Fruit fly (Drosophila melanogaster) whole organism, embryonic: ENCODE measurements around the gene CG34298.

Experiments
- ATbp ChIP-seq: fragments of 200-800 bp; sonication (Bioruptor generic); optimal IDR thresholded peaks from 2 replicates; lab custom pipeline; 2017; ENCODE audit warnings: missing biosample characterization, mild to moderate bottlenecking, missing genetic modification characterization, missing genetic modification reagents
- Asciz ChIP-seq: fragments of 200-800 bp; sonication (Bioruptor generic); optimal IDR thresholded peaks from 2 replicates; lab custom pipeline; 2017; ENCODE audit warnings: missing biosample characterization, mild to moderate bottlenecking, missing genetic modification characterization, missing genetic modification reagents
- B-H2 ChIP-seq: fragments of 200-800 bp; sonication (Bioruptor generic); optimal IDR thresholded peaks from 2 replicates; lab custom pipeline; 2018; ENCODE audit warnings: missing biosample characterization, mild to moderate bottlenecking, missing genetic modification characterization
- Blimp-1 ChIP-seq: fragments of 200-800 bp; sonication (Bioruptor generic); optimal IDR thresholded peaks from 3 replicates; lab custom pipeline; 2018; ENCODE audit warnings: missing biosample characterization, missing genetic modification characterization, mild to moderate bottlenecking, moderate library complexity, missing genetic modification reagents
- CG11560 ChIP-seq: fragments of 200-800 bp; sonication (Bioruptor generic); IDR thresholded peaks from 3 replicates; pipeline ENCODE4 v1.3.6; 2022; ENCODE audit warnings: missing biosample characterization, missing genetic modification characterization
- CG12104 ChIP-seq: fragments of 200-800 bp; sonication (Bioruptor generic); optimal IDR thresholded peaks from 3 replicates; lab custom pipeline; 2016; ENCODE audit warnings: missing biosample characterization, missing genetic modification characterization
- CG12236 ChIP-seq: fragments of 200-800 bp; sonication (Bioruptor generic); optimal IDR thresholded peaks from 2 replicates; lab custom pipeline; 2016; ENCODE audit warnings: missing biosample characterization, missing genetic modification characterization
- CG15011 ChIP-seq: fragments of 200-800 bp; sonication (Bioruptor generic); optimal IDR thresholded peaks from 3 replicates; lab custom pipeline; 2018; ENCODE audit warnings: missing biosample characterization, mild to moderate bottlenecking, missing genetic modification characterization
- CG17359 ChIP-seq: fragments of 200-800 bp; sonication (Bioruptor generic); optimal IDR thresholded peaks from 3 replicates; lab custom pipeline; 2018; ENCODE audit warnings: missing biosample characterization, mild to moderate bottlenecking, missing genetic modification characterization, moderate library complexity
- CG2712 ChIP-seq: fragments of 200-800 bp; optimal IDR thresholded peaks from 3 replicates; lab custom pipeline; 2019; ENCODE audit warnings: missing biosample characterization, mild to moderate bottlenecking, missing genetic modification characterization, moderate library complexity
- CG31365 ChIP-seq: fragments of 200-800 bp; sonication (Bioruptor generic); optimal IDR thresholded peaks from 2 replicates; lab custom pipeline; 2018; ENCODE audit warnings: missing biosample characterization, mild to moderate bottlenecking, missing genetic modification characterization
- CG31441 ChIP-seq: fragments of 200-800 bp; sonication (Bioruptor generic); IDR thresholded peaks from 2 replicates; pipeline ENCODE4 v1.3.6; 2022; ENCODE audit warnings: missing biosample characterization, missing genetic modification characterization
- CG43689 ChIP-seq: fragments of 200-800 bp; sonication (Bioruptor generic); IDR thresholded peaks from 2 replicates; pipeline ENCODE4 v1.3.6; 2022; ENCODE audit warnings: missing biosample characterization, missing genetic modification characterization
- CG4820 ChIP-seq: fragments of 200-800 bp; sonication (Bioruptor generic); optimal IDR thresholded peaks from 3 replicates; lab custom pipeline; 2016; ENCODE audit warnings: missing biosample characterization, missing genetic modification characterization
- CG6854 ChIP-seq: fragments of 200-800 bp; sonication (Bioruptor generic); optimal IDR thresholded peaks from 3 replicates; lab custom pipeline; 2017; ENCODE audit warnings: missing biosample characterization, mild to moderate bottlenecking, missing genetic modification characterization
- CG7839 ChIP-seq: fragments of 200-800 bp; sonication (Bioruptor generic); optimal IDR thresholded peaks from 3 replicates; lab custom pipeline; 2018; ENCODE audit warnings: missing biosample characterization, mild to moderate bottlenecking, missing genetic modification characterization, moderate library complexity
- CG9797 ChIP-seq: fragments of 200-800 bp; sonication (Bioruptor generic); optimal IDR thresholded peaks from 3 replicates; lab custom pipeline; 2018; ENCODE audit warnings: missing biosample characterization, mild to moderate bottlenecking, missing genetic modification characterization
- Dip2 ChIP-seq: fragments of 200-800 bp; sonication (Bioruptor generic); IDR thresholded peaks from 2 replicates; pipeline ENCODE4 v1.3.6; 2022; ENCODE audit warnings: missing biosample characterization, missing genetic modification characterization
- Dll ChIP-seq: fragments of 200-800 bp; sonication (Bioruptor generic); IDR thresholded peaks from 4 replicates; pipeline ENCODE4 v1.3.6; 2022; ENCODE audit warnings: missing biosample characterization, missing genetic modification characterization; ENCODE audit not compliant: partially characterized antibody
- Drgx ChIP-seq: fragments of 200-800 bp; sonication (Bioruptor generic); IDR thresholded peaks from 2 replicates; pipeline ENCODE4 v1.3.6; 2022; ENCODE audit warnings: missing biosample characterization, missing genetic modification characterization
- Gug ChIP-seq: fragments of 200-800 bp; sonication (Bioruptor generic); IDR thresholded peaks from 4 replicates; pipeline ENCODE4 v1.3.6; 2022; ENCODE audit warnings: missing biosample characterization, missing genetic modification characterization
- Hr39 ChIP-seq: fragments of >200 bp; optimal IDR thresholded peaks from 2 replicates; lab custom pipeline; 2017
- MTF-1 ChIP-seq: fragments of 200-800 bp; sonication (Bioruptor generic); optimal IDR thresholded peaks from 2 replicates; lab custom pipeline; 2018; ENCODE audit warnings: missing biosample characterization, mild to moderate bottlenecking, missing genetic modification characterization, borderline replicate concordance
- NfI ChIP-seq: fragments of 200-800 bp; sonication (Bioruptor generic); optimal IDR thresholded peaks from 3 replicates; lab custom pipeline; 2018; ENCODE audit warnings: missing biosample characterization, mild to moderate bottlenecking, missing genetic modification characterization, moderate library complexity
- Oli ChIP-seq: fragments of 200-800 bp; sonication (Bioruptor generic); optimal IDR thresholded peaks from 2 replicates; lab custom pipeline; 2018; ENCODE audit warnings: missing biosample characterization, mild to moderate bottlenecking, missing genetic modification characterization, moderate library complexity
- Rx ChIP-seq: fragments of 200-800 bp; sonication (Bioruptor generic); IDR thresholded peaks from 2 replicates; pipeline ENCODE4 v1.3.6; 2022; ENCODE audit warnings: missing biosample characterization, missing genetic modification characterization
- Sry-β ChIP-seq: fragments of 200-800 bp; sonication (Bioruptor generic); optimal IDR thresholded peaks from 2 replicates; lab custom pipeline; 2018; ENCODE audit warnings: missing biosample characterization, mild to moderate bottlenecking, missing genetic modification characterization, moderate library complexity
- Usf ChIP-seq: fragments of 200-800 bp; sonication (Bioruptor generic); optimal IDR thresholded peaks from 2 replicates; lab custom pipeline; 2017; ENCODE audit warnings: missing genotype, missing biosample characterization, missing genetic modification characterization
- br ChIP-seq: fragments of >200 bp; optimal IDR thresholded peaks from 2 replicates; lab custom pipeline; 2017
- chn ChIP-seq: fragments of 200-800 bp; sonication (Bioruptor generic); optimal IDR thresholded peaks from 2 replicates; lab custom pipeline; 2016; ENCODE audit warnings: missing biosample characterization, missing genetic modification characterization
- crc ChIP-seq: fragments of 200-800 bp; sonication (Bioruptor generic); optimal IDR thresholded peaks from 2 replicates; lab custom pipeline; 2016; ENCODE audit warnings: missing biosample characterization, missing genetic modification characterization
- croc ChIP-seq: fragments of 200-800 bp; sonication (Bioruptor generic); conservative IDR thresholded peaks from 3 replicates; pipeline ENCODE4 v1.3.6; 2022; ENCODE audit warnings: missing biosample characterization, missing genetic modification characterization
- danr ChIP-seq: fragments of 200-800 bp; sonication (Bioruptor generic); IDR thresholded peaks from 2 replicates; pipeline ENCODE4 v1.3.6; 2022; ENCODE audit warnings: missing biosample characterization, missing genetic modification characterization
- fu2 ChIP-seq: fragments of 200-800 bp; sonication (Bioruptor generic); optimal IDR thresholded peaks from 2 replicates; lab custom pipeline; 2016; ENCODE audit warnings: missing biosample characterization, missing genetic modification characterization
- hb ChIP-seq: fragments of 200-800 bp; sonication (Bioruptor generic); IDR thresholded peaks from 3 replicates; pipeline ENCODE4 v1.3.6; 2022; ENCODE audit warnings: missing biosample characterization, missing genetic modification characterization; ENCODE audit not compliant: partially characterized antibody
- her ChIP-seq: fragments of 200-800 bp; sonication (Bioruptor generic); optimal IDR thresholded peaks from 2 replicates; lab custom pipeline; 2016; ENCODE audit warnings: missing biosample characterization, missing genetic modification characterization
- hkb ChIP-seq, 2 experiments: fragments of 200-800 bp in 1 of 2; fragments of >200 bp in 1 of 2; sonication (Bioruptor generic) in 1 of 2; IDR thresholded peaks in 1 of 2; optimal IDR thresholded peaks in 1 of 2; 2 replicates each; pipeline versions ENCODE4 v1.3.6 to Lab custom; 2017 to 2022; ENCODE audit warnings: missing biosample characterization in 1 of 2, missing genetic modification characterization in 1 of 2
- insv ChIP-seq, 2 experiments: fragments of 200-800 bp; sonication (Bioruptor generic); optimal IDR thresholded peaks; 3 replicates each; lab custom pipeline; 2016 to 2018; ENCODE audit warnings: missing biosample characterization in 2 of 2, missing genetic modification characterization in 2 of 2
- kni ChIP-seq: fragments of 200-800 bp; sonication (Bioruptor generic); optimal IDR thresholded peaks from 3 replicates; lab custom pipeline; 2017; ENCODE audit warnings: mild to moderate bottlenecking, missing biosample characterization, missing genetic modification reagents, missing genetic modification characterization
- odd ChIP-seq: fragments of 200-800 bp; sonication (Bioruptor generic); optimal IDR thresholded peaks from 2 replicates; lab custom pipeline; 2017; ENCODE audit warnings: missing biosample characterization, mild to moderate bottlenecking, missing genetic modification characterization
- phol ChIP-seq: fragments of 200-800 bp; sonication (Bioruptor generic); optimal IDR thresholded peaks from 3 replicates; lab custom pipeline; 2018; ENCODE audit warnings: missing biosample characterization, mild to moderate bottlenecking, missing genetic modification characterization, moderate library complexity
- pnt ChIP-seq: fragments of 200-800 bp; sonication (Bioruptor generic); optimal IDR thresholded peaks from 3 replicates; lab custom pipeline; 2016; ENCODE audit warnings: missing biosample characterization, missing genetic modification characterization
- pzg ChIP-seq: fragments of 200-800 bp; sonication (Bioruptor generic); optimal IDR thresholded peaks from 3 replicates; lab custom pipeline; 2018; ENCODE audit warnings: missing biosample characterization, mild to moderate bottlenecking, missing genetic modification characterization, moderate library complexity
- sima ChIP-seq: fragments of 200-800 bp; sonication (Bioruptor generic); optimal IDR thresholded peaks from 2 replicates; lab custom pipeline; 2016; ENCODE audit warnings: missing biosample characterization, missing genetic modification characterization
- sisA ChIP-seq: fragments of 200-800 bp; sonication (Bioruptor generic); IDR thresholded peaks from 2 replicates; pipeline ENCODE4 v1.3.6; 2022; ENCODE audit warnings: missing biosample characterization, missing genetic modification characterization
- slp2 ChIP-seq: fragments of 200-800 bp; sonication (Bioruptor generic); optimal IDR thresholded peaks from 2 replicates; lab custom pipeline; 2016; ENCODE audit warnings: missing biosample characterization, missing genetic modification characterization
- wek ChIP-seq: fragments of 200-800 bp; sonication (Bioruptor generic); optimal IDR thresholded peaks from 3 replicates; lab custom pipeline; 2018; ENCODE audit warnings: missing biosample characterization, mild to moderate bottlenecking, missing genetic modification characterization, moderate library complexity
- zen ChIP-seq: fragments of 200-800 bp; sonication (Bioruptor generic); optimal IDR thresholded peaks from 3 replicates; lab custom pipeline; 2018; ENCODE audit warnings: missing biosample characterization, mild to moderate bottlenecking, missing genetic modification characterization, moderate library complexity
- zfh1 ChIP-seq: fragments of 200-800 bp; sonication (Bioruptor generic); IDR thresholded peaks from 3 replicates; pipeline ENCODE4 v1.3.6; 2022; ENCODE audit warnings: missing biosample characterization, missing genetic modification characterization

The CG34298 gene

dm6 chr3R:30021559-30022451 is 22.2 kb downstream of the CG34298 start, which contains the start of gene Mgat2 (continued):
- TF ChIP-seq B-H2 (GFP tag; lab: Kevin White, UChicago) (peak; percentile 41), kni (GFP tag; lab: Kevin White, UChicago) (peak; percentile 90), phol (tag; lab: Kevin White, UChicago) (no peak), MTF-1 (GFP tag; lab: Kevin White, UChicago) (peak; percentile 62), Rx (0 out of 2 replicates have a peak, but pooled peaks have one; percentile 20), CG17359 (tag; lab: Kevin White, UChicago) (no peak), her (GFP tag; lab: Kevin White, UChicago) (peak; percentile 75), fu2 (no peak), Gug (GFP tag; lab: Robert Waterston, UW) (no peak), CG7839 (tag; lab: Kevin White, UChicago) (no peak), CG31365 (tag; lab: Kevin White, UChicago) (peak; percentile 42), CG2712 (tag; lab: Kevin White, UChicago) (peak; percentile 61), slp2 (no peak), pnt (GFP tag; lab: Kevin White, UChicago) (no peak), chn (GFP tag; lab: Kevin White, UChicago) (peak; percentile 34), croc (GFP tag; lab: Robert Waterston, UW) (no peak), hkb (optimal IDR thresholded peaks at IDR 0.05; lab: Kevin White, UChicago) (no peak), hkb (GFP tag; IDR thresholded peaks at IDR 0.05; lab: Robert Waterston, UW) (peak; percentile 60; the same call in 1 of the 2 replicates), CG12104 (no peak), Hr39 (lab: Kevin White, UChicago) (no peak), CG9797 (GFP tag; lab: Kevin White, UChicago) (no peak), ATbp (GFP tag; lab: Kevin White, UChicago) (peak; percentile 1), CG12236 (GFP tag; lab: Kevin White, UChicago) (peak; percentile 14), NfI (GFP tag; lab: Kevin White, UChicago) (peak; percentile 16), Blimp-1 (GFP tag; lab: Kevin White, UChicago) (peak; percentile 100), insv (GFP tag; optimal IDR thresholded peaks at IDR 0.05; lab: Kevin White, UChicago) (no peak), br (lab: Kevin White, UChicago) (no peak), CG4820 (GFP tag; lab: Kevin White, UChicago) (no peak), sisA (GFP tag; lab: Robert Waterston, UW) (no peak), Dip2 (GFP tag; lab: Robert Waterston, UW) (no peak), Drgx (GFP tag; lab: Robert Waterston, UW) (peak; percentile 46), Sry-β (GFP tag; lab: Kevin White, UChicago) (peak; percentile 56), CG11560 (tag; lab: Robert Waterston, UW) (no peak), Dll (peak; percentile 96), sima (no peak), CG15011 (GFP tag; lab: Kevin White, UChicago) (no peak), CG43689 (no peak), danr (GFP tag; lab: Robert Waterston, UW) (no peak), odd (GFP tag; lab: Kevin White, UChicago) (peak; percentile 69), zfh1 (GFP tag; lab: Robert Waterston, UW) (0 out of 3 replicates have a peak, but pooled peaks have one; percentile 33), hb (peak; percentile 75), Asciz (GFP tag; lab: Kevin White, UChicago) (no peak), Usf (GFP tag; lab: Kevin White, UChicago) (no peak), CG31441 (GFP tag; lab: Robert Waterston, UW) (peak; percentile 48; the same call in 1 of the 2 replicates), crc (GFP tag; lab: Kevin White, UChicago) (no peak), pzg (GFP tag; lab: Kevin White, UChicago) (peak; percentile 24), CG6854 (GFP tag; lab: Kevin White, UChicago) (peak; percentile 66), Oli (tag; lab: Kevin White, UChicago) (no peak), wek (GFP tag; lab: Kevin White, UChicago) (peak; percentile 70), zen (tag; lab: Kevin White, UChicago) (no peak)
